Worm (Caenorhabditis elegans) whole organism, L2 larva: Measurements from ENCODE around the gene noah-2.

ENCODE experiments used
- Y55F3AM.14 ChIP-seq: fragments of 200-800 bp; sonication (Bioruptor generic); optimal IDR thresholded peaks from 2 replicates; lab custom pipeline; 2018; ENCODE audit warnings: mild to moderate bottlenecking, missing genetic modification characterization, missing compliant biosample characterization
- ama-1 ChIP-seq: fragments of 150-350 bp; optimal IDR thresholded peaks from 2 replicates; lab custom pipeline; 2018; ENCODE audit warnings: inconsistent platforms
- elt-3 ChIP-seq: sonication (generic microtip); optimal IDR thresholded peaks from 2 replicates; lab custom pipeline; 2017; ENCODE audit warnings: missing biosample characterization, missing genetic modification characterization
- lin-11 ChIP-seq: fragments of 150-350 bp; sonication (generic microtip); optimal IDR thresholded peaks from 2 replicates; lab custom pipeline; 2014; ENCODE audit warnings: missing biosample characterization, missing genetic modification characterization, inconsistent platforms, mixed read lengths
- lin-39 ChIP-seq: fragments of 150-350 bp; optimal IDR thresholded peaks from 2 replicates; lab custom pipeline; 2014; ENCODE audit warnings: missing biosample characterization, missing genetic modification reagents, missing genetic modification characterization
- lsy-2 ChIP-seq, 2 experiments: fragments of 150-350 bp in 1 of 2; sonication (generic microtip) in 1 of 2; optimal IDR thresholded peaks; 2 replicates each; lab custom pipeline; 2014 to 2017; ENCODE audit warnings: missing biosample characterization in 2 of 2, missing genetic modification characterization in 2 of 2
- mbf-1 ChIP-seq: sonication (generic microtip); optimal IDR thresholded peaks from 2 replicates; lab custom pipeline; 2017; ENCODE audit warnings: missing biosample characterization, missing genetic modification characterization
- nhr-77 ChIP-seq: fragments of 150-350 bp; optimal IDR thresholded peaks from 2 replicates; lab custom pipeline; 2014; ENCODE audit warnings: missing biosample characterization, missing genetic modification characterization
- sma-9 ChIP-seq, 2 experiments: fragments of 150-350 bp in 1 of 2; sonication (generic microtip) in 1 of 2; optimal IDR thresholded peaks; 2 replicates each; lab custom pipeline; 2014 to 2016; ENCODE audit warnings: missing genetic modification characterization in 2 of 2, mild to moderate bottlenecking in 1 of 2, missing biosample characterization in 1 of 2, missing compliant biosample characterization in 1 of 2, missing genetic modification reagents in 1 of 2, moderate library complexity in 1 of 2

ce11 chrIV:14115045-14115444 lies 24.0 kb downstream of the noah-2 start:
- TF ChIP-seq nhr-77 (tag; lab: Kevin White, UChicago), result no peak
- TF ChIP-seq lin-11 (tag; lab: Kevin White, UChicago), result no peak
- no peak for TF ChIP-seq elt-3 (tag; lab: Kevin White, UChicago)
- TF ChIP-seq mbf-1 (tag; lab: Kevin White, UChicago), result no peak
- no peak for TF ChIP-seq lsy-2 (tag; optimal IDR thresholded peaks at IDR 0.05; lab: Kevin White, UChicago)
- TF ChIP-seq lin-39 (tag; lab: Kevin White, UChicago), result no peak
- no peak for TF ChIP-seq sma-9 (GFP tag; optimal IDR thresholded peaks at IDR 0.05; lab: Kevin White, UChicago)
- no peak for TF ChIP-seq sma-9 (tag; optimal IDR thresholded peaks at IDR 0.05; lab: Kevin White, UChicago)
- TF ChIP-seq ama-1 (lab: Kevin White, UChicago), result no peak
- no peak for TF ChIP-seq Y55F3AM.14 (GFP tag; lab: Kevin White, UChicago)
